Fruit fly (Drosophila melanogaster): ENCODE results near the gene CstF50.
A peak's percentile ranks its signal among the peaks of the same experiment; 100 is the strongest.

Gene CstF50

DNA sequence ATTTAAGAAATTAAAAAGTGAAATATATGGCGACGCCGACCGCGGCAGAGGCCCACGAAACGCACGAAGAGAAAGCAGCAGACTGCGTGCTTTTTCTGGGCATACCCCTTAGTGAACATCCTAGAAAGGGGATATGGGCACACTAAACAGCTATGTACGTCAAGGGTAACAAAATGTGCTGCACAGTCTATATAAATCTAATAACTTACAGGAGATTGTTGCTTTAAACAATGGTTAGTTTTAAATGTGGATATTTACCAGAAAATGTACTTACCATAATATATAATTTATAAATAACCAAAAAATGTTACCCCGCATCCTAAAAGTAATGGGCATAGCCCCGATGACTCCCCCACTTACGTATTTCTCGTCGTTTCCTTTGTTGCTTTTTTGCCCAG is 18.6 kb downstream of the CstF50 start (continued):
- TF ChIP-seq net (GFP tag; optimal IDR thresholded peaks at IDR 0.05) (no peak), CG7368 (GFP tag; optimal IDR thresholded peaks at IDR 0.05) (no peak), Lpt (GFP tag; optimal IDR thresholded peaks at IDR 0.05) (no peak), spab (GFP tag; optimal IDR thresholded peaks at IDR 0.05) (peak; percentile 21), CG11294 (GFP tag; IDR thresholded peaks at IDR 0.05) (no peak), CG6276 (GFP tag; optimal IDR thresholded peaks at IDR 0.05) (no peak), CG10631 (GFP tag; optimal IDR thresholded peaks at IDR 0.05) (peak; percentile 35), CG3032 (tag; optimal IDR thresholded peaks at IDR 0.05) (peak; percentile 39), CG1621 (tag; optimal IDR thresholded peaks at IDR 0.05) (no peak), Met (GFP tag; optimal IDR thresholded peaks at IDR 0.05) (peak; percentile 45), CG34406 (GFP tag; optimal IDR thresholded peaks at IDR 0.05) (peak; percentile 47), CG16779 (tag; optimal IDR thresholded peaks at IDR 0.05) (no peak), OdsH (GFP tag; optimal IDR thresholded peaks at IDR 0.05) (peak; percentile 52), Ets96B (tag; optimal IDR thresholded peaks at IDR 0.05) (peak; percentile 8), Eip78C (GFP tag) (peak; percentile 87), CG11762 (GFP tag; optimal IDR thresholded peaks at IDR 0.05; ENCODE audit: insufficient read depth) (peak; percentile 2), Blimp-1 (GFP tag; optimal IDR thresholded peaks at IDR 0.05) (peak; percentile 40), CG6163 (GFP tag; IDR thresholded peaks at IDR 0.05) (no peak), fd85E (GFP tag; optimal IDR thresholded peaks at IDR 0.05) (no peak), CG15336 (GFP tag; IDR thresholded peaks at IDR 0.05) (0 out of 2 replicates have a peak, but pooled peaks have one; percentile 14), dsx (GFP tag; optimal IDR thresholded peaks at IDR 0.05; ENCODE audit: poor library complexity, severe bottlenecking) (no peak), Eip93F (GFP tag; optimal IDR thresholded peaks at IDR 0.05) (peak; percentile 6), vri (GFP tag; optimal IDR thresholded peaks at IDR 0.05) (peak; percentile 3), CG6792 (GFP tag; optimal IDR thresholded peaks at IDR 0.05) (peak; percentile 54), CG3919 (GFP tag; optimal IDR thresholded peaks at IDR 0.05) (peak; percentile 31), achi (GFP tag; optimal IDR thresholded peaks at IDR 0.05) (peak; percentile 53), Sox15 (GFP tag; optimal IDR thresholded peaks at IDR 0.05) (peak; percentile 16), Hr39 (GFP tag; optimal IDR thresholded peaks at IDR 0.05) (peak; percentile 40)

DNA sequence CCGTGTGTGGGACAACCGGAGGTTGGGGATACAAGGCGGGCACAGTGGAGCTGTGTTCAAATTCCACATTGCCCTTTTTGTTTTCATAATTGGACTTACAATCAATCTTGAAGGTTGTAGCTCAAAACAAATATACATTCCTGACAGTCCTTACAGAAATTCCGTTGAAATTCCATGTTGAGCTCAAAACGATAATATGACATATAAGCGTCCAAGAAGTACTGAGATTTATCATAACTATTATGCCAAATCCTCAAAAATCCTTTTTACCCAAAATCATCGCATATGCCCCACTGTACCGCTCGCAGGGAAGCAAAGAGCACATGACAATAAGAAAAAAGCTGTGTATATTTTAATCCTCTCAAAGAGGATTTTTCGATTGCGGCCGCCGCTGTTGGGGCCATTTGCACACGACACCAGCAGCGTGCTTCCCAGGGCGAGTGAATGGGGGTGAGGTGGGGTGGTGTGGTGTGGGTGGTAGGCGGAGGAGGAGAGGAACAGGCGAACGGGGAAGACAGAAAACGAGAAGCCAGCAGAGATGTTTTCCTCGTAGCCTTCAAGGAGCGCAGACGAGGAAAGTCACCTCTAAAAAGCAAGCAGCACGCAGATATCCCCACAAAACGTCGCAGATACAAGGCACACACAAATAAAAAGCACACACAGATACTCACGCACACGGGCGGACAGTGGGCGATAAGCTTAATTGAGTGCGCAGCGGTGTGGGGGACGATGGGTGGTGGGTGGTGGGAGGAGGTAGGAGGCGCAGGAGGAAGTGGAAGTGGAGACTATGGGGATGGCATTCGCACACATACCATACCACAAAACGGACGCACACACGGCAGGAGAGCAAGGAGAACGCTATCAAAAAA is 19.2 kb downstream of the CstF50 start:
- TF ChIP-seq vri (GFP tag; optimal IDR thresholded peaks at IDR 0.05): peak; percentile 69
- TF ChIP-seq CG11762 (GFP tag; optimal IDR thresholded peaks at IDR 0.05; ENCODE audit: insufficient read depth): peak; percentile 71
- TF ChIP-seq CG8319 (GFP tag; optimal IDR thresholded peaks at IDR 0.05): peak; percentile 63
- peak; percentile 70 for TF ChIP-seq CG6163 (GFP tag; IDR thresholded peaks at IDR 0.05)
- peak; percentile 86 for TF ChIP-seq CG32006 (GFP tag; optimal IDR thresholded peaks at IDR 0.05)
- TF ChIP-seq acj6 (GFP tag; optimal IDR thresholded peaks at IDR 0.05): peak; percentile 87
- peak; percentile 76 for TF ChIP-seq dsx (GFP tag; optimal IDR thresholded peaks at IDR 0.05; ENCODE audit: poor library complexity, severe bottlenecking)
- peak; percentile 79 for TF ChIP-seq CG8632 (GFP tag; optimal IDR thresholded peaks at IDR 0.05)
- no peak for TF ChIP-seq fkh (GFP tag; optimal IDR thresholded peaks at IDR 0.05)
- peak; percentile 64 for TF ChIP-seq Lpt (GFP tag; optimal IDR thresholded peaks at IDR 0.05)
- peak; percentile 65 for TF ChIP-seq CG9139 (GFP tag; optimal IDR thresholded peaks at IDR 0.05)
- peak; percentile 58 for TF ChIP-seq dac (GFP tag; optimal IDR thresholded peaks at IDR 0.05)
- TF ChIP-seq CG10669 (GFP tag; optimal IDR thresholded peaks at IDR 0.05): peak; percentile 83
- TF ChIP-seq svp (GFP tag): peak; percentile 91
- peak; percentile 77 for TF ChIP-seq CG10631 (GFP tag; optimal IDR thresholded peaks at IDR 0.05)
- TF ChIP-seq achi (GFP tag; optimal IDR thresholded peaks at IDR 0.05): peak; percentile 83
- TF ChIP-seq CG6792 (GFP tag; optimal IDR thresholded peaks at IDR 0.05): peak; percentile 81
- TF ChIP-seq Met (GFP tag; optimal IDR thresholded peaks at IDR 0.05): peak; percentile 89
- TF ChIP-seq Blimp-1 (GFP tag; optimal IDR thresholded peaks at IDR 0.05): no peak
- TF ChIP-seq topi (GFP tag; optimal IDR thresholded peaks at IDR 0.05): peak; percentile 87
- TF ChIP-seq CG4318 (GFP tag; optimal IDR thresholded peaks at IDR 0.05): peak; percentile 63
- TF ChIP-seq CG31627 (GFP tag; optimal IDR thresholded peaks at IDR 0.05): peak; percentile 88
- TF ChIP-seq CG3032 (tag; optimal IDR thresholded peaks at IDR 0.05): peak; percentile 84
- TF ChIP-seq pdm3 (GFP tag; optimal IDR thresholded peaks at IDR 0.05): peak; percentile 87
- TF ChIP-seq CG8119 (GFP tag; IDR thresholded peaks at IDR 0.05): peak; percentile 83
- peak; percentile 79 for TF ChIP-seq CG6808 (GFP tag; optimal IDR thresholded peaks at IDR 0.05)
- TF ChIP-seq Eip93F (GFP tag; optimal IDR thresholded peaks at IDR 0.05): no peak
- peak; percentile 51 to 81 for TF ChIP-seq salr (GFP tag; optimal IDR thresholded peaks at IDR 0.05)
- TF ChIP-seq CG7368 (GFP tag; optimal IDR thresholded peaks at IDR 0.05): peak; percentile 69
- TF ChIP-seq Hr38 (GFP tag; optimal IDR thresholded peaks at IDR 0.05): no peak
- TF ChIP-seq Eip75B (GFP tag; optimal IDR thresholded peaks at IDR 0.05): peak; percentile 84
- TF ChIP-seq spab (GFP tag; optimal IDR thresholded peaks at IDR 0.05): peak; percentile 73
- TF ChIP-seq eg (GFP tag; IDR thresholded peaks at IDR 0.05): peak; percentile 55; the same call in 1 of the 3 replicates

Measured in whole organism, prepupa.